Fruit fly (Drosophila melanogaster) whole organism, adult: ENCODE results near the gene CheB93b.

Experiments used
- CG11617 ChIP-seq: fragments of 200-800 bp; sonication (Bioruptor generic); optimal IDR thresholded peaks from 2 replicates; lab custom pipeline; 2017; ENCODE audit warnings: mild to moderate bottlenecking, missing biosample characterization, missing genetic modification reagents, missing genetic modification characterization
- CG12768 ChIP-seq: fragments of 200-800 bp; sonication (Bioruptor generic); optimal IDR thresholded peaks from 2 replicates; lab custom pipeline; 2017; ENCODE audit warnings: missing biosample characterization, missing genetic modification characterization, mild to moderate bottlenecking, moderate library complexity, missing genetic modification reagents
- CG14711 ChIP-seq: fragments of 200-800 bp; sonication (Bioruptor generic); optimal IDR thresholded peaks from 2 replicates; lab custom pipeline; 2018; ENCODE audit warnings: missing biosample characterization, mild to moderate bottlenecking, missing genetic modification characterization, moderate library complexity
- CG1620 ChIP-seq: fragments of 200-800 bp; sonication (Bioruptor generic); optimal IDR thresholded peaks from 2 replicates; lab custom pipeline; 2016; ENCODE audit warnings: missing biosample characterization, missing genetic modification characterization
- CG33017 ChIP-seq: fragments of 200-800 bp; sonication (Bioruptor generic); optimal IDR thresholded peaks from 2 replicates; lab custom pipeline; 2018; ENCODE audit warnings: missing biosample characterization, mild to moderate bottlenecking, missing genetic modification characterization, moderate library complexity
- CG5204 ChIP-seq: fragments of 200-800 bp; sonication (Bioruptor generic); optimal IDR thresholded peaks from 2 replicates; lab custom pipeline; 2016; ENCODE audit warnings: missing biosample characterization, missing genetic modification characterization
- CG7045 ChIP-seq: fragments of 200-800 bp; sonication (Bioruptor generic); optimal IDR thresholded peaks from 2 replicates; lab custom pipeline; 2017; ENCODE audit warnings: missing biosample characterization, mild to moderate bottlenecking, missing genetic modification characterization
- CG7101 ChIP-seq: fragments of 200-800 bp; sonication (Bioruptor generic); optimal IDR thresholded peaks from 2 replicates; lab custom pipeline; 2018; ENCODE audit warnings: missing biosample characterization, mild to moderate bottlenecking, missing genetic modification characterization, moderate library complexity
- Clk ChIP-seq: fragments of 200-800 bp; sonication (Bioruptor generic); optimal IDR thresholded peaks from 2 replicates; lab custom pipeline; 2017; ENCODE audit warnings: missing biosample characterization, missing genetic modification characterization
- Crg-1 ChIP-seq: fragments of 200-800 bp; sonication (Bioruptor generic); optimal IDR thresholded peaks from 2 replicates; lab custom pipeline; 2016; ENCODE audit warnings: missing biosample characterization, missing genetic modification characterization
- Hr96 ChIP-seq: fragments of 200-800 bp; sonication (Bioruptor generic); optimal IDR thresholded peaks from 2 replicates; lab custom pipeline; 2016; ENCODE audit warnings: missing biosample characterization, missing genetic modification characterization
- Mnt ChIP-seq: fragments of 200-800 bp; sonication (Bioruptor generic); optimal IDR thresholded peaks from 2 replicates; lab custom pipeline; 2016; ENCODE audit warnings: missing biosample characterization, mild to moderate bottlenecking, missing genetic modification characterization
- bab1 ChIP-seq: fragments of 200-800 bp; sonication (Bioruptor generic); optimal IDR thresholded peaks from 3 replicates; lab custom pipeline; 2019; ENCODE audit warnings: missing biosample characterization, mild to moderate bottlenecking, missing genetic modification characterization, moderate library complexity
- cic ChIP-seq: fragments of 200-800 bp; sonication (Bioruptor generic); optimal IDR thresholded peaks from 2 replicates; lab custom pipeline; 2017; ENCODE audit warnings: missing biosample characterization, mild to moderate bottlenecking, missing genetic modification characterization, moderate library complexity
- cnc ChIP-seq, 2 experiments: fragments of >200 bp; optimal IDR thresholded peaks; 2 replicates each; lab custom pipeline; 2017
- kay ChIP-seq: fragments of 200-800 bp; sonication (Bioruptor generic); peaks from one replicate; lab custom pipeline; 2016; ENCODE audit warnings: missing biosample characterization, missing genetic modification characterization, borderline replicate concordance
- ovo ChIP-seq: fragments of 200-800 bp; sonication (Bioruptor generic); optimal IDR thresholded peaks from 2 replicates; lab custom pipeline; 2016; ENCODE audit warnings: missing biosample characterization, missing genetic modification characterization
- pad ChIP-seq: fragments of 200-800 bp; sonication (Bioruptor generic); optimal IDR thresholded peaks from 3 replicates; lab custom pipeline; 2017; ENCODE audit warnings: missing biosample characterization, missing genetic modification characterization, mild to moderate bottlenecking, moderate library complexity, missing genetic modification reagents
- tj ChIP-seq: fragments of 200-800 bp; sonication (Bioruptor generic); optimal IDR thresholded peaks from 3 replicates; lab custom pipeline; 2017; ENCODE audit warnings: missing biosample characterization, mild to moderate bottlenecking, missing genetic modification characterization, moderate library complexity
- toe ChIP-seq: fragments of 200-800 bp; sonication (Bioruptor generic); optimal IDR thresholded peaks from 2 replicates; lab custom pipeline; 2016; ENCODE audit warnings: missing biosample characterization, missing genetic modification characterization

The CheB93b gene

dm6 chr3R:21376331-21376761 is 32.6 kb upstream of the CheB93b start:
- TF ChIP-seq CG33017 (tag; lab: Kevin White, UChicago) = peak; percentile 51
- peak; percentile 89 for TF ChIP-seq Mnt (GFP tag; lab: Kevin White, UChicago)
- TF ChIP-seq CG5204 (GFP tag; lab: Kevin White, UChicago) = no peak
- TF ChIP-seq cic = peak; percentile 77
- no peak for TF ChIP-seq CG11617 (GFP tag; lab: Kevin White, UChicago)
- peak; percentile 48 for TF ChIP-seq kay (GFP tag; lab: Kevin White, UChicago)
- peak; percentile 29 for TF ChIP-seq tj (GFP tag; lab: Kevin White, UChicago)
- peak; percentile 62 for TF ChIP-seq CG12768 (GFP tag; lab: Kevin White, UChicago)
- no peak for TF ChIP-seq cnc (optimal IDR thresholded peaks at IDR 0.05; lab: Kevin White, UChicago)
- no peak for TF ChIP-seq ovo (GFP tag; lab: Kevin White, UChicago)
- peak; percentile 78 for TF ChIP-seq pad (GFP tag; lab: Kevin White, UChicago)
- peak; percentile 16 for TF ChIP-seq CG7045 (GFP tag; lab: Kevin White, UChicago)
- TF ChIP-seq CG14711 (tag; lab: Kevin White, UChicago) = no peak
- no peak for TF ChIP-seq toe (GFP tag; lab: Kevin White, UChicago)
- no peak for TF ChIP-seq CG1620 (GFP tag; lab: Kevin White, UChicago)
- peak; percentile 29 for TF ChIP-seq Clk (GFP tag; lab: Kevin White, UChicago)
- peak; percentile 76 for TF ChIP-seq bab1 (GFP tag; lab: Kevin White, UChicago)
- no peak for TF ChIP-seq Hr96 (GFP tag; lab: Kevin White, UChicago)
- peak; percentile 22 for TF ChIP-seq Crg-1 (GFP tag; lab: Kevin White, UChicago)
- TF ChIP-seq CG7101 (tag; lab: Kevin White, UChicago) = peak; percentile 47

dm6 chr3R:21376859-21377607 is 31.9 kb upstream of the CheB93b start:
- peak; percentile 48 for TF ChIP-seq tj (GFP tag; lab: Kevin White, UChicago)
- no peak for TF ChIP-seq ovo (GFP tag; lab: Kevin White, UChicago)
- TF ChIP-seq Mnt (GFP tag; lab: Kevin White, UChicago) = peak; percentile 51
- TF ChIP-seq CG14711 (tag; lab: Kevin White, UChicago) = no peak
- TF ChIP-seq CG33017 (tag; lab: Kevin White, UChicago) = peak; percentile 38
- peak; percentile 22 for TF ChIP-seq CG7101 (tag; lab: Kevin White, UChicago)
- no peak for TF ChIP-seq CG11617 (GFP tag; lab: Kevin White, UChicago)
- no peak for TF ChIP-seq toe (GFP tag; lab: Kevin White, UChicago)
- no peak for TF ChIP-seq cic
- TF ChIP-seq CG1620 (GFP tag; lab: Kevin White, UChicago) = peak; percentile 51
- no peak for TF ChIP-seq Crg-1 (GFP tag; lab: Kevin White, UChicago)
- no peak for TF ChIP-seq Hr96 (GFP tag; lab: Kevin White, UChicago)
- peak; percentile 33 for TF ChIP-seq bab1 (GFP tag; lab: Kevin White, UChicago)
- TF ChIP-seq kay (GFP tag; lab: Kevin White, UChicago) = peak; percentile 72

- peak; percentile 89 for TF ChIP-seq CG7101 (tag; lab: Kevin White, UChicago)
- TF ChIP-seq kay (GFP tag; lab: Kevin White, UChicago) = no peak
- peak; percentile 74 for TF ChIP-seq CG33017 (tag; lab: Kevin White, UChicago)
- TF ChIP-seq ovo (GFP tag; lab: Kevin White, UChicago) = no peak
- TF ChIP-seq CG1620 (GFP tag; lab: Kevin White, UChicago) = peak; percentile 41
- peak; percentile 73 for TF ChIP-seq pad (GFP tag; lab: Kevin White, UChicago)
- peak; percentile 79 for TF ChIP-seq CG14711 (tag; lab: Kevin White, UChicago)
- peak; percentile 68 for TF ChIP-seq CG11617 (GFP tag; lab: Kevin White, UChicago)
- peak; percentile 29 for TF ChIP-seq Mnt (GFP tag; lab: Kevin White, UChicago)
- TF ChIP-seq bab1 (GFP tag; lab: Kevin White, UChicago) = peak; percentile 82
- TF ChIP-seq CG12768 (GFP tag; lab: Kevin White, UChicago) = peak; percentile 27
- peak; percentile 13 for TF ChIP-seq toe (GFP tag; lab: Kevin White, UChicago)
- peak; percentile 72 for TF ChIP-seq CG7045 (GFP tag; lab: Kevin White, UChicago)
- no peak for TF ChIP-seq Hr96 (GFP tag; lab: Kevin White, UChicago)
- no peak for TF ChIP-seq CG5204 (GFP tag; lab: Kevin White, UChicago)
- TF ChIP-seq tj (GFP tag; lab: Kevin White, UChicago) = peak; percentile 26
- no peak for TF ChIP-seq cnc (optimal IDR thresholded peaks at IDR 0.05; lab: Kevin White, UChicago)
- peak; percentile 61 for TF ChIP-seq Crg-1 (GFP tag; lab: Kevin White, UChicago)
- peak; percentile 36 for TF ChIP-seq Clk (GFP tag; lab: Kevin White, UChicago)
- peak; percentile 2 for TF ChIP-seq cic
Observed at dm6 chr3R:21378595-21378994, 30.3 kb upstream of the CheB93b start, which contains the start of gene tin. TSS of gene tin (plus strand) at chr3R:21378977.

DNA sequence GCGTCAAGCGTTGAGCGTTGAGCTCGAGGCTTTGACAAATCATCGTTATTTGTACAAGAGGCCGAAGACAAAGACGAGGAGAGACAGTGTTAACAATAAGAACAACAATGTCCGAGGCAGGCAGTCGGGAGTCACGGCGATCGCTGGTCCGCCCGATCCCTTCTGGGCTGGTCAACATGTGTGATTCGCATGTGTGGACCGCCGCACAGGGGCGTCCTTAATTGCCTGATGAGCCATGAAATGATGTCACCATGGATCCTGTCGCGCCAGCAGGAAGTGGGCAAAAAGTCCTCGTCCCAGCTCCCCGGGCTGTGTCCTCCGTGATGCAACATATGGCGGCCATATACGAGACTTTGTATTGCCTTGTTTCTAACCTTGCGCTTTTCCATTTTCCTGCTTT is 29.0 kb upstream of the CheB93b start:
- TF ChIP-seq CG7101 (tag; lab: Kevin White, UChicago) (no peak), Crg-1 (GFP tag; lab: Kevin White, UChicago) (no peak), CG12768 (GFP tag; lab: Kevin White, UChicago) (no peak), kay (GFP tag; lab: Kevin White, UChicago) (no peak), tj (GFP tag; lab: Kevin White, UChicago) (no peak), CG14711 (tag; lab: Kevin White, UChicago) (no peak), bab1 (GFP tag; lab: Kevin White, UChicago) (no peak), CG7045 (GFP tag; lab: Kevin White, UChicago) (no peak), ovo (GFP tag; lab: Kevin White, UChicago) (no peak), Clk (GFP tag; lab: Kevin White, UChicago) (no peak), pad (GFP tag; lab: Kevin White, UChicago) (no peak), CG33017 (tag; lab: Kevin White, UChicago) (no peak), CG5204 (GFP tag; lab: Kevin White, UChicago) (no peak), CG11617 (GFP tag; lab: Kevin White, UChicago) (no peak), Mnt (GFP tag; lab: Kevin White, UChicago) (no peak), cic (no peak)
